Fruit fly (Drosophila melanogaster) whole organism, embryonic: ENCODE data around the gene Wee1.

Experiments
- Atf6 ChIP-seq: fragments of 200-800 bp; sonication (Bioruptor generic); IDR thresholded peaks from 2 replicates; pipeline ENCODE4 v1.3.6; 2022; ENCODE audit warnings: missing biosample characterization, missing genetic modification characterization
- BEAF-32 ChIP-seq: fragments of 200-800 bp; sonication (Bioruptor generic); optimal IDR thresholded peaks from 3 replicates; lab custom pipeline; 2017; ENCODE audit warnings: missing biosample characterization, missing genetic modification characterization, mild to moderate bottlenecking, moderate library complexity, missing genetic modification reagents
- CG1024 ChIP-seq: fragments of 200-800 bp; sonication (Bioruptor generic); IDR thresholded peaks from 2 replicates; pipeline ENCODE4 v1.3.6; 2022; ENCODE audit warnings: missing biosample characterization, missing genetic modification characterization
- CG13123 ChIP-seq: fragments of 200-800 bp; sonication (Bioruptor generic); optimal IDR thresholded peaks from 2 replicates; lab custom pipeline; 2016; ENCODE audit warnings: missing biosample characterization, missing genetic modification characterization
- CG13287 ChIP-seq: fragments of 200-800 bp; sonication (Bioruptor generic); IDR thresholded peaks from 2 replicates; pipeline ENCODE4 v1.3.6; 2022; ENCODE audit warnings: missing biosample characterization, missing genetic modification characterization; ENCODE audit not compliant: partially characterized antibody
- CG13775 ChIP-seq: fragments of 200-800 bp; sonication (Bioruptor generic); optimal IDR thresholded peaks from 3 replicates; lab custom pipeline; 2017; ENCODE audit warnings: missing biosample characterization, mild to moderate bottlenecking, missing genetic modification characterization
- CG15601 ChIP-seq: fragments of 200-800 bp; sonication (Bioruptor generic); optimal IDR thresholded peaks from 3 replicates; lab custom pipeline; 2019; ENCODE audit warnings: missing biosample characterization, mild to moderate bottlenecking, missing genetic modification characterization, moderate library complexity
- CG17385 ChIP-seq: fragments of 200-800 bp; sonication (Bioruptor generic); optimal IDR thresholded peaks from 3 replicates; lab custom pipeline; 2018; ENCODE audit warnings: missing biosample characterization, mild to moderate bottlenecking, missing genetic modification characterization
- CG17912 ChIP-seq: fragments of 200-800 bp; sonication (Bioruptor generic); optimal IDR thresholded peaks from 2 replicates; lab custom pipeline; 2018; ENCODE audit warnings: missing biosample characterization, mild to moderate bottlenecking, missing genetic modification characterization
- CG2116 ChIP-seq: fragments of 200-800 bp; sonication (Bioruptor generic); optimal IDR thresholded peaks from 3 replicates; lab custom pipeline; 2018; ENCODE audit warnings: missing biosample characterization, mild to moderate bottlenecking, missing genetic modification characterization
- CG30020 ChIP-seq: fragments of 200-800 bp; optimal IDR thresholded peaks from 2 replicates; lab custom pipeline; 2019; ENCODE audit warnings: missing biosample characterization, mild to moderate bottlenecking, missing genetic modification characterization, moderate library complexity
- CG32767 ChIP-seq: fragments of 200-800 bp; sonication (Bioruptor generic); IDR thresholded peaks from 2 replicates; pipeline ENCODE4 v1.3.6; 2022; ENCODE audit warnings: missing biosample characterization, missing genetic modification characterization
- CG34224 ChIP-seq: fragments of 200-800 bp; sonication (Bioruptor generic); IDR thresholded peaks from 3 replicates; pipeline ENCODE4 v1.3.6; 2022; ENCODE audit warnings: missing biosample characterization, missing genetic modification characterization; ENCODE audit not compliant: partially characterized antibody
- CG4404 ChIP-seq: fragments of 200-800 bp; sonication (Bioruptor generic); IDR thresholded peaks from 2 replicates; pipeline ENCODE4 v1.3.6; 2022; ENCODE audit warnings: missing biosample characterization, missing genetic modification characterization
- CG6683 ChIP-seq: fragments of 200-800 bp; sonication (Bioruptor generic); optimal IDR thresholded peaks from 2 replicates; lab custom pipeline; 2017; ENCODE audit warnings: missing biosample characterization, mild to moderate bottlenecking, missing genetic modification characterization, missing genetic modification reagents
- CG6813 ChIP-seq: fragments of 200-800 bp; sonication (Bioruptor generic); optimal IDR thresholded peaks from 2 replicates; lab custom pipeline; 2017; ENCODE audit warnings: missing biosample characterization, missing genetic modification characterization, mild to moderate bottlenecking, moderate library complexity, missing genetic modification reagents
- CG6854 ChIP-seq: fragments of 200-800 bp; sonication (Bioruptor generic); optimal IDR thresholded peaks from 3 replicates; lab custom pipeline; 2017; ENCODE audit warnings: missing biosample characterization, mild to moderate bottlenecking, missing genetic modification characterization
- CG7556 ChIP-seq: fragments of 200-800 bp; sonication (Bioruptor generic); optimal IDR thresholded peaks from 2 replicates; lab custom pipeline; 2017; ENCODE audit warnings: missing biosample characterization, mild to moderate bottlenecking, missing genetic modification characterization
- CG8290 ChIP-seq, 3 experiments: fragments of 200-800 bp; sonication (Bioruptor generic); optimal IDR thresholded peaks; 2 replicates each; lab custom pipeline; 2016 to 2019; ENCODE audit warnings: missing biosample characterization in 3 of 3, missing genetic modification characterization in 3 of 3, mild to moderate bottlenecking in 2 of 3, moderate library complexity in 1 of 3
- Dip2 ChIP-seq: fragments of 200-800 bp; sonication (Bioruptor generic); IDR thresholded peaks from 2 replicates; pipeline ENCODE4 v1.3.6; 2022; ENCODE audit warnings: missing biosample characterization, missing genetic modification characterization
- Dp ChIP-seq: fragments of 200-800 bp; sonication (Bioruptor generic); optimal IDR thresholded peaks from 2 replicates; lab custom pipeline; 2018; ENCODE audit warnings: missing biosample characterization, mild to moderate bottlenecking, missing genetic modification characterization, moderate library complexity
- Elba2 ChIP-seq: fragments of 200-800 bp; sonication (Bioruptor generic); optimal IDR thresholded peaks from 3 replicates; lab custom pipeline; 2016; ENCODE audit warnings: missing biosample characterization, missing genetic modification characterization
- HLH4C ChIP-seq: fragments of 200-800 bp; sonication (Bioruptor generic); IDR thresholded peaks from 3 replicates; pipeline ENCODE4 v1.3.6; 2022; ENCODE audit warnings: missing biosample characterization, missing genetic modification characterization; ENCODE audit not compliant: partially characterized antibody
- Hmr ChIP-seq: fragments of 200-800 bp; sonication (Bioruptor generic); optimal IDR thresholded peaks from 3 replicates; lab custom pipeline; 2017; ENCODE audit warnings: mild to moderate bottlenecking, missing biosample characterization, missing genetic modification reagents, missing genetic modification characterization
- Lhr ChIP-seq: fragments of 200-800 bp; sonication (Bioruptor generic); optimal IDR thresholded peaks from 3 replicates; lab custom pipeline; 2017; ENCODE audit warnings: mild to moderate bottlenecking, missing biosample characterization, missing genetic modification reagents, missing genetic modification characterization
- MBD-R2 ChIP-seq: fragments of 200-800 bp; sonication (Bioruptor generic); IDR thresholded peaks from 2 replicates; pipeline ENCODE4 v1.3.6; 2022; ENCODE audit warnings: missing biosample characterization, missing genetic modification characterization
- MESR4 ChIP-seq: fragments of 200-800 bp; sonication (Bioruptor generic); optimal IDR thresholded peaks from 2 replicates; lab custom pipeline; 2018; ENCODE audit warnings: missing biosample characterization, mild to moderate bottlenecking, missing genetic modification characterization, moderate library complexity
- Max ChIP-seq: fragments of 200-800 bp; sonication (Bioruptor generic); optimal IDR thresholded peaks from 2 replicates; lab custom pipeline; 2016; ENCODE audit warnings: missing biosample characterization, mild to moderate bottlenecking, missing genetic modification characterization
- Med ChIP-seq: fragments of 200-800 bp; sonication (Bioruptor generic); peaks from one replicate; lab custom pipeline; 2016; ENCODE audit warnings: missing biosample characterization, missing genetic modification characterization, mild to moderate bottlenecking, inconsistent platforms, moderate library complexity
- Myb ChIP-seq: fragments of 200-800 bp; sonication (Bioruptor generic); optimal IDR thresholded peaks from 2 replicates; lab custom pipeline; 2016; ENCODE audit warnings: missing biosample characterization, missing genetic modification characterization
- NC2β ChIP-seq: fragments of 200-800 bp; sonication (Bioruptor generic); optimal IDR thresholded peaks from 2 replicates; lab custom pipeline; 2016; ENCODE audit warnings: missing biosample characterization, missing genetic modification characterization
- Pdp1 ChIP-seq, 2 experiments: fragments of 200-800 bp; sonication (Bioruptor generic); optimal IDR thresholded peaks; 3 replicates each; lab custom pipeline; 2016; ENCODE audit warnings: missing biosample characterization in 2 of 2, missing genetic modification characterization in 2 of 2, mild to moderate bottlenecking in 1 of 2, moderate library complexity in 1 of 2
- Sin3A ChIP-seq: fragments of >200 bp; optimal IDR thresholded peaks from 2 replicates; lab custom pipeline; 2018
- amos ChIP-seq: fragments of 200-800 bp; sonication (Bioruptor generic); IDR thresholded peaks from 2 replicates; pipeline ENCODE4 v1.3.6; 2022; ENCODE audit warnings: missing biosample characterization, missing genetic modification characterization; ENCODE audit not compliant: partially characterized antibody
- bigmax ChIP-seq: fragments of 200-800 bp; sonication (Bioruptor generic); optimal IDR thresholded peaks from 2 replicates; lab custom pipeline; 2018; ENCODE audit warnings: missing biosample characterization, mild to moderate bottlenecking, missing genetic modification characterization
- chif ChIP-seq, 2 experiments: fragments of 200-800 bp; sonication (Bioruptor generic); optimal IDR thresholded peaks; 3 replicates each; lab custom pipeline; 2016; ENCODE audit warnings: missing biosample characterization in 2 of 2, missing genetic modification characterization in 2 of 2
- crc ChIP-seq: fragments of 200-800 bp; sonication (Bioruptor generic); optimal IDR thresholded peaks from 2 replicates; lab custom pipeline; 2016; ENCODE audit warnings: missing biosample characterization, missing genetic modification characterization
- crp ChIP-seq, 2 experiments: fragments of 200-800 bp; sonication (Bioruptor generic); optimal IDR thresholded peaks; 2 replicates in 1 of 2; 3 replicates in 1 of 2; lab custom pipeline; 2017; ENCODE audit warnings: missing biosample characterization in 2 of 2, missing genetic modification characterization in 2 of 2, mild to moderate bottlenecking in 1 of 2, moderate library complexity in 1 of 2
- ewg ChIP-seq: fragments of 200-800 bp; sonication (Bioruptor generic); optimal IDR thresholded peaks from 3 replicates; lab custom pipeline; 2017; ENCODE audit warnings: mild to moderate bottlenecking, missing biosample characterization, missing genetic modification reagents, missing genetic modification characterization
- pnt ChIP-seq: fragments of 200-800 bp; sonication (Bioruptor generic); optimal IDR thresholded peaks from 3 replicates; lab custom pipeline; 2016; ENCODE audit warnings: missing biosample characterization, missing genetic modification characterization
- row ChIP-seq: fragments of 200-800 bp; sonication (Bioruptor generic); IDR thresholded peaks from 3 replicates; pipeline ENCODE4 v1.3.6; 2022; ENCODE audit warnings: missing biosample characterization, missing genetic modification characterization
- sd ChIP-seq: fragments of 200-800 bp; sonication (Bioruptor generic); optimal IDR thresholded peaks from 3 replicates; lab custom pipeline; 2018; ENCODE audit warnings: missing biosample characterization, mild to moderate bottlenecking, missing genetic modification characterization, moderate library complexity
- sens ChIP-seq: fragments of 200-800 bp; sonication (Bioruptor generic); peaks from one replicate; lab custom pipeline; 2016; ENCODE audit warnings: missing biosample characterization, missing genetic modification characterization
- stwl ChIP-seq: fragments of 200-800 bp; sonication (Bioruptor generic); optimal IDR thresholded peaks from 3 replicates; lab custom pipeline; 2018; ENCODE audit warnings: missing biosample characterization, mild to moderate bottlenecking, missing genetic modification characterization, moderate library complexity
- trem ChIP-seq: fragments of 200-800 bp; optimal IDR thresholded peaks from 3 replicates; lab custom pipeline; 2019; ENCODE audit warnings: missing biosample characterization, mild to moderate bottlenecking, missing genetic modification characterization, moderate library complexity
- unc-4 ChIP-seq: fragments of 200-800 bp; sonication (Bioruptor generic); IDR thresholded peaks from 2 replicates; pipeline ENCODE4 v1.3.6; 2022; ENCODE audit warnings: missing biosample characterization, missing genetic modification characterization; ENCODE audit not compliant: partially characterized antibody
- vvl ChIP-seq: fragments of 200-800 bp; sonication (Bioruptor generic); IDR thresholded peaks from 2 replicates; pipeline ENCODE4 v1.3.6; 2022; ENCODE audit warnings: missing biosample characterization, missing genetic modification characterization
- zen ChIP-seq: fragments of 200-800 bp; sonication (Bioruptor generic); optimal IDR thresholded peaks from 3 replicates; lab custom pipeline; 2018; ENCODE audit warnings: missing biosample characterization, mild to moderate bottlenecking, missing genetic modification characterization, moderate library complexity

Wee1 gene

DNA sequence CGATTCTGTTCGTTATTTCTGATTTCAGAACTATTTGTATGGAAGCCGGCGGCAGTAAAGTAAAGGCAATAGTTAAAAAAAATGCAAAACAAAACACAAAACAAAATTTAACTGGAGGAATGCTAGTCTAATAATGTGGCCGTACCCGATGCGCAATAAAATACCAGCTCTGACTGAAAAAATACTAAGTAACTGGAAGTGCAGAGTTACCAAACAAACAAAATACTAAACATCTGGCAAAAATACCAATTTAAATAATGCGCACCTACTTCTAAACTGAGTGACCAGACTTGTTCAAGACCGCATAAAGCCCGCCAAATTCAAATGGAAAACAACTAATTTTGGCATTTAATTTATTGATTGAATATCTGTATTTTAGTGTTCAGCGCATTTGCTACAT lies at the start of gene Wee1 (continued):
- TF ChIP-seq CG6813 (GFP tag; lab: Kevin White, UChicago) (no peak), MESR4 (GFP tag; lab: Kevin White, UChicago) (peak; percentile 59), CG13123 (GFP tag; lab: Kevin White, UChicago) (no peak), Elba2 (peak; percentile 30), chif (GFP tag; optimal IDR thresholded peaks at IDR 0.05; lab: Kevin White, UChicago) (no peak), CG2116 (GFP tag; lab: Kevin White, UChicago) (peak; percentile 63), CG4404 (GFP tag; lab: Robert Waterston, UW) (no peak), Hmr (GFP tag; lab: Kevin White, UChicago) (no peak), MBD-R2 (peak; percentile 81), pnt (no peak), trem (tag; lab: Kevin White, UChicago) (peak; percentile 60), CG13287 (GFP tag; lab: Robert Waterston, UW) (peak; percentile 32; the same call in 1 of the 2 replicates), Max (GFP tag; lab: Kevin White, UChicago) (no peak), bigmax (GFP tag; lab: Kevin White, UChicago) (peak; percentile 59), stwl (tag; lab: Kevin White, UChicago) (peak; percentile 56), CG7556 (GFP tag; lab: Kevin White, UChicago) (no peak), unc-4 (peak; percentile 16; the same call in 1 of the 2 replicates), CG15601 (tag; lab: Kevin White, UChicago) (peak; percentile 13), CG1024 (GFP tag; lab: Robert Waterston, UW) (no peak), CG32767 (no peak), Dp (peak; percentile 95), Med (GFP tag; lab: Kevin White, UChicago) (peak; percentile 69), CG30020 (tag; lab: Kevin White, UChicago) (peak; percentile 28), Myb (GFP tag; lab: Kevin White, UChicago) (peak; percentile 60), crc (GFP tag; lab: Kevin White, UChicago) (no peak), ewg (GFP tag; lab: Kevin White, UChicago) (peak; percentile 25), Lhr (GFP tag; lab: Kevin White, UChicago) (peak; percentile 71), NC2β (GFP tag; lab: Kevin White, UChicago) (peak; percentile 8), sd (tag; lab: Kevin White, UChicago) (peak; percentile 95), CG6683 (GFP tag; lab: Kevin White, UChicago) (no peak), CG6854 (GFP tag; lab: Kevin White, UChicago) (no peak)

DNA sequence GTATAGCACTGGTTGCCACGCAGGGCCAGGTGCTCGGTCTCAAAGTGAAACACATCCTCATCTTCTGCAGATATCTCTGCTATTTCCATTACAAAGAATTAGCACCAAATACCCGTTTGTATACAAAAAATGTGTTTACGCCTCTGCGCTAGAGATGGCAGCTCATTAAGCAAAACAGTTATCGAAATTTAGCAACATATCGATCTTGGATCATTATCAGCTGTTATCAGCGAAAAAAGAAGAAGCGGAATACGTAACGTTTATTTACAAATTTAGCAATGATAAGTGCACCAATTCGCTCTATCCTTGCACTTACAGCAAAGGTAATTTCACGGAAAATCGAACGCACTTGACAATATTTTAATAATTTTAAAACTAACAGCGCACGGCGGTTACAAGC lies 46.2 kb upstream of the Wee1 start, which contains the start of the genes Atac1 and Hmgcl:
Gene Atac1 (minus strand): TSS at position 164 of the 400 bp plus-strand sequence.
Gene Hmgcl (plus strand): TSS at position 213 of the 400 bp plus-strand sequence.
- TF ChIP-seq CG34224 (GFP tag; lab: Robert Waterston, UW): peak; percentile 23; the same call in 1 of the 3 replicates
- peak; percentile 14 for TF ChIP-seq CG2116 (GFP tag; lab: Kevin White, UChicago)
- TF ChIP-seq CG17912: no peak
- TF ChIP-seq MESR4 (GFP tag; lab: Kevin White, UChicago): peak; percentile 42
- peak; percentile 63 for TF ChIP-seq CG8290 (GFP tag; optimal IDR thresholded peaks at IDR 0.05; lab: Kevin White, UChicago)
- TF ChIP-seq CG8290 (tag; optimal IDR thresholded peaks at IDR 0.05; lab: Kevin White, UChicago): no peak
- peak in 1 of 2 experiments; percentile 78 for TF ChIP-seq crp (GFP tag; optimal IDR thresholded peaks at IDR 0.05; lab: Kevin White, UChicago)
- TF ChIP-seq Atf6 (GFP tag; lab: Robert Waterston, UW): no peak
- TF ChIP-seq Pdp1 (GFP tag; optimal IDR thresholded peaks at IDR 0.05; lab: Kevin White, UChicago): peak in 1 of 2 experiments; percentile 87
- TF ChIP-seq unc-4: peak; percentile 46; the same call in 1 of the 2 replicates
- TF ChIP-seq CG17385 (GFP tag; lab: Kevin White, UChicago): peak; percentile 89
- no peak for TF ChIP-seq Dip2 (GFP tag; lab: Robert Waterston, UW)
- TF ChIP-seq HLH4C: peak; percentile 18; the same call in 1 of the 3 replicates
- peak; percentile 78 for TF ChIP-seq MBD-R2
- TF ChIP-seq BEAF-32 (GFP tag; lab: Kevin White, UChicago): peak; percentile 35
- TF ChIP-seq row (GFP tag; lab: Robert Waterston, UW): peak; percentile 9; the same call in 1 of the 3 replicates
- peak; percentile 5 for TF ChIP-seq sens (GFP tag; lab: Kevin White, UChicago)
- TF ChIP-seq Sin3A (lab: Kevin White, UChicago): no peak
- peak; percentile 6; the same call in 1 of the 2 replicates for TF ChIP-seq amos (GFP tag; lab: Robert Waterston, UW)
- TF ChIP-seq vvl: 0 out of 2 replicates have a peak, but pooled peaks have one; percentile 32
- no peak for TF ChIP-seq zen (tag; lab: Kevin White, UChicago)
- TF ChIP-seq CG13775 (GFP tag; lab: Kevin White, UChicago): peak; percentile 92
